Worm (Caenorhabditis elegans) whole organism, L3 larva: ENCODE results near the gene prp-9.

ENCODE experiments used
- ama-1 ChIP-seq: fragments of 150-350 bp; optimal IDR thresholded peaks from 2 replicates; lab custom pipeline; 2018
- egl-27 ChIP-seq: sonication (generic microtip); optimal IDR thresholded peaks from 4 replicates; lab custom pipeline; 2017; ENCODE audit warnings: missing biosample characterization, missing genetic modification reagents, missing genetic modification characterization
- elt-2 ChIP-seq: sonication (generic microtip); optimal IDR thresholded peaks from 2 replicates; lab custom pipeline; 2016; ENCODE audit warnings: missing genetic modification reagents, mild to moderate bottlenecking, missing genetic modification characterization, missing compliant biosample characterization
- nfya-1 ChIP-seq: sonication (generic microtip); optimal IDR thresholded peaks from 2 replicates; lab custom pipeline; 2017; ENCODE audit warnings: missing genetic modification characterization, mild to moderate bottlenecking, missing compliant biosample characterization, antibody characterized with exemption, moderate library complexity; ENCODE audit not compliant: insufficient read depth
- nhr-11 ChIP-seq: fragments of 150-350 bp; optimal IDR thresholded peaks from 2 replicates; lab custom pipeline; 2014; ENCODE audit warnings: missing biosample characterization, missing genetic modification characterization
- nhr-23 ChIP-seq: fragments of 150-350 bp; optimal IDR thresholded peaks from 2 replicates; lab custom pipeline; 2014; ENCODE audit warnings: missing biosample characterization, missing genetic modification reagents, missing genetic modification characterization
- nhr-28 ChIP-seq: fragments of 150-350 bp; optimal IDR thresholded peaks from 2 replicates; lab custom pipeline; 2014; ENCODE audit warnings: missing biosample characterization, missing genetic modification characterization
- pqm-1 ChIP-seq: fragments of 150-350 bp; optimal IDR thresholded peaks from 2 replicates; lab custom pipeline; 2017; ENCODE audit warnings: missing biosample characterization, missing genetic modification characterization, inconsistent platforms
- skn-1 ChIP-seq: fragments of 150-350 bp; optimal IDR thresholded peaks from 2 replicates; lab custom pipeline; 2014; ENCODE audit warnings: missing biosample characterization, missing genetic modification characterization
- tbx-2 ChIP-seq: sonication (generic microtip); optimal IDR thresholded peaks from 2 replicates; lab custom pipeline; 2016; ENCODE audit warnings: mild to moderate bottlenecking, missing genetic modification characterization, missing compliant biosample characterization
- unc-39 ChIP-seq: sonication (generic microtip); optimal IDR thresholded peaks from 4 replicates; lab custom pipeline; 2017; ENCODE audit warnings: missing biosample characterization, missing genetic modification characterization
- unc-62 ChIP-seq: fragments of 150-350 bp; sonication (generic microtip); optimal IDR thresholded peaks from 4 replicates; lab custom pipeline; 2014; ENCODE audit warnings: missing biosample characterization, missing genetic modification reagents, missing genetic modification characterization
- zag-1 ChIP-seq: fragments of 150-350 bp; optimal IDR thresholded peaks from 2 replicates; lab custom pipeline; 2014; ENCODE audit warnings: missing biosample characterization, missing genetic modification characterization
- ztf-11 ChIP-seq: fragments of 150-350 bp; optimal IDR thresholded peaks from 2 replicates; lab custom pipeline; 2014; ENCODE audit warnings: missing biosample characterization, missing genetic modification characterization

DNA sequence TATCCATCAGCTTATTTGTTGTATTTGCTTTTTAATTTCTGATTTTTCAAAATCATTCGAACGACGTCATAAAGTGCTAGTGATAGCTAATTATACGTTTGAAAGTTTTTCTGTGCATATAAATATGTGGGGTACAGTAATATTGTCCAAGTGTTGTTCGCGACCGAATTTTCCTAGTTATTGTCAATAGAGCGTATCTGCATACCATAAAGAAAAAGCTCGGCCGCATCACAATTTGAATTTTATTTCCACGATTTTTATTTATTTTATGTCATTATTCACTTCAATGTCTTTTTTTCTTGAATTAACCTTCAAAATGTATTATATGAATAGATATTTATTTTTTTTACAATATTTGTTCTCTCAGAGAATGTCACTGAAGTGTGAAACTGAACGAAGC is 8.4 kb downstream of the prp-9 start, which contains the start of gene rnh-2:
- TF ChIP-seq elt-2 (tag; lab: Kevin White, UChicago), result peak; percentile 42
- TF ChIP-seq unc-62 (GFP tag; lab: Kevin White, UChicago), result no peak
- no peak for TF ChIP-seq zag-1
- peak; percentile 83 for TF ChIP-seq nhr-23 (tag; lab: Kevin White, UChicago)
- no peak for TF ChIP-seq egl-27 (tag; lab: Kevin White, UChicago)
- TF ChIP-seq ztf-11 (tag; lab: Kevin White, UChicago), result no peak
- no peak for TF ChIP-seq pqm-1
- no peak for TF ChIP-seq ama-1 (lab: Kevin White, UChicago)
- TF ChIP-seq skn-1 (tag; lab: Kevin White, UChicago), result no peak
- no peak for TF ChIP-seq unc-39
- TF ChIP-seq nfya-1 (tag; lab: Kevin White, UChicago), result peak; percentile 60
- no peak for TF ChIP-seq tbx-2
- TF ChIP-seq nhr-28 (tag; lab: Kevin White, UChicago), result no peak
- TF ChIP-seq nhr-11 (tag; lab: Kevin White, UChicago), result no peak
